Worm (Caenorhabditis elegans): ENCODE measurements around the gene txt-13.

txt-13 gene

DNA sequence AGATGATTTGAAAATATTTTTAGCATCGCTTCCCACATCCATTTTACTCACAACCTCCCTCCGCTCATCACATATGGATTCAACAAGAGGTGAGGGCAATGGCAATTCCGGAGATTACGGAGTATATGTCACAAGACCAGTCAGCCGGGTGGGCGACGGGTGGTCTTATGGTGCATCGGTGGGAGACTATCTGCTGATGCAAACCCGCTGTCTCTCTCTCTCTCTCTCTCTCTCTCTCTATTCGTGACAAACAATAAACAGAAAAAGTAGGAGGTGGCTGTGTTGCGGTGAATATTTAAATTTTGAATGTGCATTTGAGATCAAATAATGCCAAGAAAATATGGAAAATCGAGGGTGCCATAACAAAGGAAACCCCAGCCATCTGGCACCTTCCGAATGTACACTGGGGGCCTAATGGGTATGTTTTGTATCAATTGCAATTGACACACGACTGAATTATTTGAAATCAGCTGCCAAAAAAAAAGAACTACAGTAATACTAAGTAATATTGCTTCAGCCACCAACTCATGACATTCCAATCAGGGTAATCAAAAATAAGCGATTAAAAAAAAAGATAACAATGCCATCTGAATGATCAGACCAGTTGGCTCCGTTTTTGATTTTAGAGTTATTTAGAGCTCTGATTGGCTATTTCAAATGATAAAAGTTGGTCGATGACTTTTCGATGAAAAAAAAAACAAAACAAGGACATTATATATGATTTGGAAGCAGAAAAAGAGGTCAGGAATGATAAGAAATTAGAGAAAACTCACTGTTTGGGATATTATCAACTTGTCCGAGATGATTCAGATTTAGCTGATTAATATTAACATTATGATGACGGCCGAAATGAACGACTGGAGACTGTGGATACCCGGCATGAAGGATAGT, 22.4 kb upstream of the txt-13 start:
- TF ChIP-seq K02D7.2 (tag; optimal IDR thresholded peaks at IDR 0.05) (no peak), pros-1 (tag; optimal IDR thresholded peaks at IDR 0.05) (no peak), pat-9 (tag; optimal IDR thresholded peaks at IDR 0.05) (no peak), hlh-30 (tag; optimal IDR thresholded peaks at IDR 0.05; ENCODE audit: insufficient read depth) (peak; percentile 92), gmeb-2 (tag; optimal IDR thresholded peaks at IDR 0.05) (no peak), fax-1 (tag; optimal IDR thresholded peaks at IDR 0.05) (no peak), nfya-1 (tag; optimal IDR thresholded peaks at IDR 0.05) (no peak), elt-2 (tag; optimal IDR thresholded peaks at IDR 0.05) (peak; percentile 39), ceh-45 (GFP tag; IDR thresholded peaks at IDR 0.05) (no peak), ceh-31 (tag; optimal IDR thresholded peaks at IDR 0.05) (peak; percentile 10)

DNA sequence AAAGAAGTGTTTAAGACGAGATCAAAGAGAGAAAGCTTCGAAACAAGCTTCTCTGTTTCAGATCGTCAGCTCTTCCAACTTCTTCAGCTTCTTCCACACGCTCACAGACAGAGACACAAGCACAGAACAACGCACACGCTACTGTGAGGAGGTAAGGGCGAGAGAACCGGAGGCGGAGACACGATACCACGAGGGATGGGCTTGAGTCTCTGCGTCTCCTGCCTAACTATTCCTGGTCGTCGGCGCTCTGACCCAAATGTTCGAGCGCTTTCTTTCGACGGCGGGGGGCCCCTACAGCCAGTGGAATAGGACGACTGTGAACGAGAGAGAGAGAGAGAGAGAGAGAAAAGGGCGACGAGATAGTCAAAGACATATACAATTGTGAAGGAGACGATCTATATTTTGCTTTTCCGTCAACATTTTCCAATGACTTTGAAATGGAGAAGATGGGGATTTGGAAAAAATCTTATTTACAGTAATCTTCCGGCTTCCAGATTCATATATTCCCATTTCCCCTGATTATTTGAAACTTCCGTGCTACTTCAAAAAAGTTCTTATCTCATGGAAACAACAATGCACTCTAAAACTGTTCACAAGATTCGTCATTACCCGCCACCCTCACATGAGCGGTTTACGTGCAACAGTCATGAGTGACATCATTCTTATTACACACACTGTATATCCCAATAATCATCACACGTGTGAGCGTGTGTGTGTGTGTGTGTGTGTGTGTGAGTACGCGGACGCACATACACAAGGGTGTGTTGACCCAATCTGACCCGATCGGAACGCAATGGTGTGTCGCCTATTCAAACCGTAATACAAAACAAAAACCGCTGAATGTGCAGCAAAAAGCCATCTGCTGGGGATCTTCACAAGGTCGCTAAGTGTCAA, 21.4 kb upstream of the txt-13 start:
- no peak for TF ChIP-seq ceh-45 (GFP tag; IDR thresholded peaks at IDR 0.05)
- TF ChIP-seq nhr-11 (tag; optimal IDR thresholded peaks at IDR 0.05), result no peak
- TF ChIP-seq ceh-31 (tag; optimal IDR thresholded peaks at IDR 0.05), result peak; percentile 81
- no peak for TF ChIP-seq pag-3 (tag; optimal IDR thresholded peaks at IDR 0.05; ENCODE audit: borderline replicate concordance)
- TF ChIP-seq syd-9 (tag; optimal IDR thresholded peaks at IDR 0.05), result peak; percentile 25
- peak; percentile 28 for TF ChIP-seq unc-55 (GFP tag; optimal IDR thresholded peaks at IDR 0.05)
- TF ChIP-seq F13H6.1 (tag; optimal IDR thresholded peaks at IDR 0.05), result peak; percentile 31
- TF ChIP-seq elt-2 (tag; optimal IDR thresholded peaks at IDR 0.05), result no peak
- TF ChIP-seq ceh-9 (tag; optimal IDR thresholded peaks at IDR 0.05), result no peak
- TF ChIP-seq ceh-6 (GFP tag; optimal IDR thresholded peaks at IDR 0.05), result no peak
- TF ChIP-seq nfya-1 (tag; optimal IDR thresholded peaks at IDR 0.05), result peak; percentile 94
- no peak for TF ChIP-seq npax-4 (tag; optimal IDR thresholded peaks at IDR 0.05)
- TF ChIP-seq hlh-13 (GFP tag; optimal IDR thresholded peaks at IDR 0.05), result no peak
- TF ChIP-seq ahr-1 (tag; optimal IDR thresholded peaks at IDR 0.05), result no peak
- no peak for TF ChIP-seq hlh-8 (tag; optimal IDR thresholded peaks at IDR 0.05)
- peak; percentile 30 for TF ChIP-seq T23F11.4 (GFP tag; optimal IDR thresholded peaks at IDR 0.05)
- peak; percentile 53 for TF ChIP-seq mec-3 (tag; optimal IDR thresholded peaks at IDR 0.05; ENCODE audit: borderline replicate concordance)
- no peak for TF ChIP-seq lin-11 (tag; optimal IDR thresholded peaks at IDR 0.05)
- TF ChIP-seq ref-2 (tag; optimal IDR thresholded peaks at IDR 0.05), result peak; percentile 90
- TF ChIP-seq K09A11.1 (tag; optimal IDR thresholded peaks at IDR 0.05; ENCODE audit: insufficient read depth), result peak; percentile 15
- peak; percentile 92 for TF ChIP-seq ceh-34 (tag; optimal IDR thresholded peaks at IDR 0.05)
- no peak for TF ChIP-seq hlh-15 (tag; optimal IDR thresholded peaks at IDR 0.05)
- peak; percentile 70 for TF ChIP-seq unc-42 (tag; optimal IDR thresholded peaks at IDR 0.05)
- TF ChIP-seq dve-1 (tag; optimal IDR thresholded peaks at IDR 0.05), result peak; percentile 37
- TF ChIP-seq unc-3 (GFP tag; conservative IDR thresholded peaks at IDR 0.05), result peak; percentile 38; the same call in 1 of the 2 replicates
- no peak for TF ChIP-seq unc-3 (tag; optimal IDR thresholded peaks at IDR 0.05)
- peak; percentile 76 for TF ChIP-seq ets-4 (tag; optimal IDR thresholded peaks at IDR 0.05)
- TF ChIP-seq tbx-7 (tag; optimal IDR thresholded peaks at IDR 0.05), result no peak
- TF ChIP-seq fkh-10 (GFP tag; optimal IDR thresholded peaks at IDR 0.05), result no peak
- no peak for TF ChIP-seq ceh-22 (tag; optimal IDR thresholded peaks at IDR 0.05)
- peak; percentile 18 for TF ChIP-seq madf-2 (tag; optimal IDR thresholded peaks at IDR 0.05)
- peak; percentile 2 for TF ChIP-seq gmeb-2 (tag; optimal IDR thresholded peaks at IDR 0.05)
- no peak for TF ChIP-seq che-1 (tag; optimal IDR thresholded peaks at IDR 0.05)
- no peak for TF ChIP-seq zip-5 (tag; optimal IDR thresholded peaks at IDR 0.05)
- TF ChIP-seq elt-4 (tag; optimal IDR thresholded peaks at IDR 0.05), result no peak
- no peak for TF ChIP-seq fkh-6 (tag; optimal IDR thresholded peaks at IDR 0.05)
- no peak for TF ChIP-seq ttx-3 (tag; optimal IDR thresholded peaks at IDR 0.05)
- peak; percentile 67 for TF ChIP-seq rnt-1 (tag; optimal IDR thresholded peaks at IDR 0.05)
- no peak for TF ChIP-seq ceh-2 (tag; optimal IDR thresholded peaks at IDR 0.05)
- no peak for TF ChIP-seq K02D7.2 (tag; optimal IDR thresholded peaks at IDR 0.05)
- no peak for TF ChIP-seq sox-2 (GFP tag; IDR thresholded peaks at IDR 0.05)
- peak; percentile 88 for TF ChIP-seq ama-1 (optimal IDR thresholded peaks at IDR 0.05)
